Fruit fly (Drosophila melanogaster) whole organism: ENCODE results near the gene rdog.

Experiments
- EcR ChIP-seq, 2 experiments: fragments of >200 bp; optimal IDR thresholded peaks; 2 replicates each; lab custom pipeline; 2017; ENCODE audit warnings: missing biosample characterization in 2 of 2, missing genetic modification characterization in 2 of 2, missing genetic modification reagents in 2 of 2
- psq ChIP-seq: fragments of >200 bp; optimal IDR thresholded peaks from 2 replicates; lab custom pipeline; 2017
- usp ChIP-seq: fragments of >200 bp; optimal IDR thresholded peaks from 2 replicates; lab custom pipeline; 2017; ENCODE audit warnings: missing biosample characterization, missing genetic modification characterization, mixed read lengths

DNA sequence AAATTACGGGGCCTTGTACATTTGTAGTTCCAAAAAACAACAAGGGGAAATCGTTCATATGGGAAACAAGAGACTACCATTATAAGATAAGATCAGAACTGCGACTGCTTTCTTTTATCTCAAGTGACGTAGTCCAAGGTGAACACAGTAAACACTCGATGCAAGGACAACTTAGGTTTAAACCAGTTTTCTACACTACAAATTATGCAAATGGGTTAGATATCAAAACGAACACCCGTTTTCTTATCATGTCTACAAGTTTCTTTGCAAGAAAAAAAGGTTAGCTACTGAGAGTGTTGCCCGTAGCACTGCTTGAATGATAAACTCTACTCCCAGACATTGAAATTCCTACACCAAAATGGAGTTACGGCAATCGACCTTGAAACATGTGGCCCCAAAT is 33.8 kb upstream of the rdog start:
- no peak for TF ChIP-seq psq (lab: Kevin White, UChicago)
- no peak for TF ChIP-seq usp (GFP tag; lab: Kevin White, UChicago)
- no peak for TF ChIP-seq EcR (GFP tag; optimal IDR thresholded peaks at IDR 0.05; lab: Kevin White, UChicago)
